Worm (Caenorhabditis elegans): ENCODE results near the gene F44E5.15.

DNA sequence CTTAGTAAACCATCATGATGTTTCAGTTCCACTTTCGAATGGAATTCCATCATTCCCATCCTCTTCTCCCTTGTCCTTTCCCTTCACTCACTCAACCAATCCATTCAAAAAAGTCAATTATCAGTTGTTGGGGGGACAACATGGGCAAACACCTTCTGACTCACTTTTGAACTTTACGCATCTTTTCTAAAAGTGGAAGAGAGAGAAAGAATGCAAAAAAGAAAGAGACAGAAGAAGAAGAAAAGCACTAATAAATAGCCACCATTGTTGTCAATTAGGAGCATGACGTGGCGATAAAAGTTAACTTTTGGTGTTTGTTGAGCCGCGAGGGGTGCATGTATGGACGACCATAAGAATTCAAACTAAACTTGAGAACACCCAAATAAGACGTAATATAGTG lies 15.6 kb downstream of the F44E5.15 start:
- TF ChIP-seq nhr-11 (tag; optimal IDR thresholded peaks at IDR 0.05) (no peak), nhr-77 (tag; optimal IDR thresholded peaks at IDR 0.05) (no peak), ZK546.5 (tag; optimal IDR thresholded peaks at IDR 0.05) (no peak), blmp-1 (tag; optimal IDR thresholded peaks at IDR 0.05; ENCODE audit: insufficient read depth) (no peak), nhr-6 (tag; optimal IDR thresholded peaks at IDR 0.05) (no peak), lin-39 (tag; optimal IDR thresholded peaks at IDR 0.05) (no peak), nhr-10 (tag; optimal IDR thresholded peaks at IDR 0.05) (no peak), ama-1 (optimal IDR thresholded peaks at IDR 0.05) (no peak), nhr-12 (tag; optimal IDR thresholded peaks at IDR 0.05) (no peak), egl-27 (tag; optimal IDR thresholded peaks at IDR 0.05) (no peak), ztf-4 (tag; optimal IDR thresholded peaks at IDR 0.05) (no peak), lsy-2 (tag; optimal IDR thresholded peaks at IDR 0.05) (no peak), lin-13 (GFP tag; optimal IDR thresholded peaks at IDR 0.05) (no peak), aly-2 (tag; optimal IDR thresholded peaks at IDR 0.05) (no peak)
